Worm (Caenorhabditis elegans) whole organism, L4/young adult: Measurements from ENCODE around the gene qua-1.

Source experiments
- W03F9.2 ChIP-seq: fragments of 150-350 bp; optimal IDR thresholded peaks from 2 replicates; lab custom pipeline; 2014; ENCODE audit warnings: missing biosample characterization, missing genetic modification characterization
- him-1 ChIP-seq: sonication (generic microtip); optimal IDR thresholded peaks from 2 replicates; lab custom pipeline; 2016; ENCODE audit warnings: missing genotype, missing genetic modification reagents, missing genetic modification characterization, missing compliant biosample characterization

- no peak for TF ChIP-seq W03F9.2
- TF ChIP-seq him-1 (tag; lab: Kevin White, UChicago) = no peak
Observed at ce11 chrII:8218266-8218665, 19.7 kb downstream of the qua-1 start.
